Worm (Caenorhabditis elegans) whole organism, early embryonic: ENCODE data around the gene Y50D4A.4.

Source experiments
- F13C5.2 ChIP-seq: sonication (generic microtip); optimal IDR thresholded peaks from 2 replicates; lab custom pipeline; 2017; ENCODE audit warnings: mild to moderate bottlenecking, missing genetic modification characterization, inconsistent platforms, missing compliant biosample characterization
- ama-1 ChIP-seq: fragments of 150-350 bp; optimal IDR thresholded peaks from 2 replicates; lab custom pipeline; 2014
- ceh-13 ChIP-seq: fragments of 200-800 bp; sonication (Bioruptor generic); optimal IDR thresholded peaks from 2 replicates; lab custom pipeline; 2018; ENCODE audit warnings: mild to moderate bottlenecking, missing genetic modification characterization, missing compliant biosample characterization
- ets-7 ChIP-seq: sonication (generic microtip); optimal IDR thresholded peaks from 2 replicates; lab custom pipeline; 2016; ENCODE audit warnings: missing genotype, missing genetic modification characterization, missing compliant biosample characterization
- flt-1 ChIP-seq: fragments of 200-800 bp; sonication (Bioruptor generic); IDR thresholded peaks from 2 replicates; pipeline ENCODE4 v1.3.6; 2022; ENCODE audit warnings: missing genetic modification characterization, missing compliant biosample characterization
- hmg-4 ChIP-seq: fragments of 200-800 bp; sonication (Bioruptor generic); optimal IDR thresholded peaks from 2 replicates; lab custom pipeline; 2018; ENCODE audit warnings: mild to moderate bottlenecking, missing genetic modification characterization, missing compliant biosample characterization
- hnd-1 ChIP-seq: sonication (generic microtip); optimal IDR thresholded peaks from 2 replicates; lab custom pipeline; 2016; ENCODE audit warnings: missing genetic modification characterization, missing compliant biosample characterization
- sea-1 ChIP-seq: fragments of 200-800 bp; sonication (Bioruptor generic); conservative IDR thresholded peaks from 2 replicates; pipeline ENCODE4 v1.3.6; 2022; ENCODE audit warnings: missing genetic modification characterization, missing compliant biosample characterization
- tbx-37 ChIP-seq: fragments of 200-800 bp; sonication (Bioruptor generic); conservative IDR thresholded peaks from 2 replicates; pipeline ENCODE4 v1.3.6; 2022; ENCODE audit warnings: missing genetic modification reagents, missing genetic modification characterization, missing compliant biosample characterization
- tra-4 ChIP-seq: sonication (generic microtip); optimal IDR thresholded peaks from 2 replicates; lab custom pipeline; 2017; ENCODE audit warnings: missing genetic modification characterization, missing compliant biosample characterization

ce11 chrV:1153387-1153786 is 42.5 kb downstream of the Y50D4A.4 start:
- TF ChIP-seq tra-4 (no peak), ceh-13 (GFP tag; lab: Kevin White, UChicago) (no peak), ama-1 (lab: Kevin White, UChicago) (no peak), ets-7 (tag; lab: Kevin White, UChicago) (no peak), tbx-37 (GFP tag; lab: Robert Waterston, UW) (no peak), sea-1 (no peak), hmg-4 (GFP tag; lab: Kevin White, UChicago) (no peak), flt-1 (GFP tag; lab: Robert Waterston, UW) (no peak), F13C5.2 (no peak), hnd-1 (tag; lab: Kevin White, UChicago) (no peak)
